Worm (Caenorhabditis elegans): ENCODE results near the gene ikke-1.
A peak's percentile ranks its signal among the peaks of the same experiment; 100 is the strongest.

Gene ikke-1

ce11 chrIII:9091392-9092291, 41.1 kb upstream of the ikke-1 start, which contains the start of gene glp-1 (continued):
- TF ChIP-seq nfya-2 (GFP tag; IDR thresholded peaks at IDR 0.05) (no peak), K11D2.4 (GFP tag; IDR thresholded peaks at IDR 0.05) (no peak), pbrm-1 (GFP tag; IDR thresholded peaks at IDR 0.05) (no peak)

DNA sequence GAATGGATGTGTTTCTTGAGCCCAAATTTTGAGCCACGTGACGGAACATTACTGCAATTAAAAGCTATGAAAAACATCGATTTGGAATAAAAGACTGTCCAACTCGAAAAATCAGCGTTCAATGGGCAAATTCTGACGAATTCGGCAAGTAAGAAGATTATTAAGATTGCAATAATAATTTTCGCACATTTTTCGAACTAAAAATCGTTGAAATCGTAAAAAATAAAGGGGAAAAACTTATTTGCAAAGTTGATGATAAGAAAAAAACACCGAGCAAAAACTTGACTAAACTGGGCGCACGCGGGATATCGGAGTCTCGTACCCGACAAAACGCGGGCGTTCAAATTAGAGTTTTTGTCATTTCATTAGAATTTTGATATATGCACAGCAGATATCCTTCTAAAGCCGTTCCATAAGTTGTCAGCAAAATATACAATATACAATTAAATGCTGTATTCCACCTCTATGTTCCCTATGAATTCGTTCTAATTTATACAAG, 38.9 kb upstream of the ikke-1 start, which contains the start of the genes mccc-2 and mrpl-44:
mccc-2 (minus strand) TSS at position 51 of the 499 bp plus-strand sequence.
mrpl-44 (minus strand) TSS at position 51 of the 499 bp plus-strand sequence.
- TF ChIP-seq Y56A3A.18 (GFP tag; IDR thresholded peaks at IDR 0.05) = no peak
- no peak for TF ChIP-seq lin-26 (GFP tag; IDR thresholded peaks at IDR 0.05)
- no peak for TF ChIP-seq ama-1 (optimal IDR thresholded peaks at IDR 0.05)
- no peak for TF ChIP-seq ama-1 (GFP tag; optimal IDR thresholded peaks at IDR 0.05)
- TF ChIP-seq tbx-9 (tag; optimal IDR thresholded peaks at IDR 0.05; ENCODE audit: borderline replicate concordance) = no peak
- TF ChIP-seq mcd-1 (GFP tag; IDR thresholded peaks at IDR 0.05) = 0 out of 2 replicates have a peak, but pooled peaks have one; percentile 25
- TF ChIP-seq Y53G8AR.9 (GFP tag; conservative IDR thresholded peaks at IDR 0.05) = no peak
- no peak for TF ChIP-seq akir-1 (GFP tag; optimal IDR thresholded peaks at IDR 0.05)
- no peak for TF ChIP-seq ceh-79 (tag; optimal IDR thresholded peaks at IDR 0.05)
- TF ChIP-seq hsf-1 (GFP tag; IDR thresholded peaks at IDR 0.05) = no peak
- no peak for TF ChIP-seq egl-18 (GFP tag; IDR thresholded peaks at IDR 0.05)
- TF ChIP-seq K11D2.4 (GFP tag; IDR thresholded peaks at IDR 0.05) = no peak
- TF ChIP-seq F22D6.2 (tag; optimal IDR thresholded peaks at IDR 0.05) = no peak
- TF ChIP-seq F23B12.7 (tag; optimal IDR thresholded peaks at IDR 0.05; ENCODE audit: insufficient read depth) = no peak
- TF ChIP-seq cebp-1 (GFP tag; IDR thresholded peaks at IDR 0.05) = no peak
- TF ChIP-seq cebp-1 (tag; optimal IDR thresholded peaks at IDR 0.05) = no peak
- TF ChIP-seq nhr-179 (tag; optimal IDR thresholded peaks at IDR 0.05) = no peak
- TF ChIP-seq madf-10 (tag; optimal IDR thresholded peaks at IDR 0.05) = no peak
- TF ChIP-seq attf-3 (GFP tag; conservative IDR thresholded peaks at IDR 0.05) = peak; percentile 96
- TF ChIP-seq madf-6 (GFP tag; IDR thresholded peaks at IDR 0.05) = no peak
- no peak for TF ChIP-seq F57C9.4 (tag; optimal IDR thresholded peaks at IDR 0.05)
- TF ChIP-seq chd-7 (tag; optimal IDR thresholded peaks at IDR 0.05) = no peak
- peak; percentile 52 for TF ChIP-seq efl-1 (GFP tag; optimal IDR thresholded peaks at IDR 0.05)
- TF ChIP-seq sea-2 (GFP tag; IDR thresholded peaks at IDR 0.05) = no peak
- TF ChIP-seq Y79H2A.3 (GFP tag; conservative IDR thresholded peaks at IDR 0.05) = no peak
- TF ChIP-seq attf-5 (GFP tag; optimal IDR thresholded peaks at IDR 0.05) = no peak
- no peak for TF ChIP-seq unc-62 (GFP tag; optimal IDR thresholded peaks at IDR 0.05)
- TF ChIP-seq ceh-58 (GFP tag; IDR thresholded peaks at IDR 0.05) = no peak
- no peak for TF ChIP-seq somi-1 (GFP tag; optimal IDR thresholded peaks at IDR 0.05)
- no peak for TF ChIP-seq mxl-1 (tag; optimal IDR thresholded peaks at IDR 0.05)
- TF ChIP-seq nhr-120 (GFP tag; IDR thresholded peaks at IDR 0.05) = no peak
- TF ChIP-seq egl-44 (GFP tag; IDR thresholded peaks at IDR 0.05) = no peak
- TF ChIP-seq lin-54 (GFP tag; optimal IDR thresholded peaks at IDR 0.05) = peak; percentile 56
- no peak for TF ChIP-seq pbrm-1 (GFP tag; IDR thresholded peaks at IDR 0.05)
- no peak for TF ChIP-seq lin-35 (GFP tag; optimal IDR thresholded peaks at IDR 0.05)
- no peak for TF ChIP-seq dpl-1 (GFP tag; optimal IDR thresholded peaks at IDR 0.05)
- no peak for TF ChIP-seq ekl-4 (GFP tag; IDR thresholded peaks at IDR 0.05)
- TF ChIP-seq F55B11.4 (tag; optimal IDR thresholded peaks at IDR 0.05; ENCODE audit: borderline replicate concordance, insufficient read depth) = no peak
